Fruit fly (Drosophila melanogaster) whole organism, adult: ENCODE results near the gene CG7320.

Source experiments
- CG11617 ChIP-seq: fragments of 200-800 bp; sonication (Bioruptor generic); optimal IDR thresholded peaks from 2 replicates; lab custom pipeline; 2017; ENCODE audit warnings: mild to moderate bottlenecking, missing biosample characterization, missing genetic modification reagents, missing genetic modification characterization
- CG12768 ChIP-seq: fragments of 200-800 bp; sonication (Bioruptor generic); optimal IDR thresholded peaks from 2 replicates; lab custom pipeline; 2017; ENCODE audit warnings: missing biosample characterization, missing genetic modification characterization, mild to moderate bottlenecking, moderate library complexity, missing genetic modification reagents
- CG14711 ChIP-seq: fragments of 200-800 bp; sonication (Bioruptor generic); optimal IDR thresholded peaks from 2 replicates; lab custom pipeline; 2018; ENCODE audit warnings: missing biosample characterization, mild to moderate bottlenecking, missing genetic modification characterization, moderate library complexity
- CG1620 ChIP-seq: fragments of 200-800 bp; sonication (Bioruptor generic); optimal IDR thresholded peaks from 2 replicates; lab custom pipeline; 2016; ENCODE audit warnings: missing biosample characterization, missing genetic modification characterization
- CG5204 ChIP-seq: fragments of 200-800 bp; sonication (Bioruptor generic); optimal IDR thresholded peaks from 2 replicates; lab custom pipeline; 2016; ENCODE audit warnings: missing biosample characterization, missing genetic modification characterization
- CG7045 ChIP-seq: fragments of 200-800 bp; sonication (Bioruptor generic); optimal IDR thresholded peaks from 2 replicates; lab custom pipeline; 2017; ENCODE audit warnings: missing biosample characterization, mild to moderate bottlenecking, missing genetic modification characterization
- CG7101 ChIP-seq: fragments of 200-800 bp; sonication (Bioruptor generic); optimal IDR thresholded peaks from 2 replicates; lab custom pipeline; 2018; ENCODE audit warnings: missing biosample characterization, mild to moderate bottlenecking, missing genetic modification characterization, moderate library complexity
- Crg-1 ChIP-seq: fragments of 200-800 bp; sonication (Bioruptor generic); optimal IDR thresholded peaks from 2 replicates; lab custom pipeline; 2016; ENCODE audit warnings: missing biosample characterization, missing genetic modification characterization
- Hr96 ChIP-seq: fragments of 200-800 bp; sonication (Bioruptor generic); optimal IDR thresholded peaks from 2 replicates; lab custom pipeline; 2016; ENCODE audit warnings: missing biosample characterization, missing genetic modification characterization
- bab1 ChIP-seq: fragments of 200-800 bp; sonication (Bioruptor generic); optimal IDR thresholded peaks from 3 replicates; lab custom pipeline; 2019; ENCODE audit warnings: missing biosample characterization, mild to moderate bottlenecking, missing genetic modification characterization, moderate library complexity
- cnc ChIP-seq, 2 experiments: fragments of >200 bp; optimal IDR thresholded peaks; 2 replicates each; lab custom pipeline; 2017

dm6 chr3L:18231927-18232721 lies 30.8 kb downstream of the CG7320 start:
- TF ChIP-seq CG7101 (tag; lab: Kevin White, UChicago) (no peak), Hr96 (GFP tag; lab: Kevin White, UChicago) (no peak), bab1 (GFP tag; lab: Kevin White, UChicago) (no peak), CG11617 (no peak), cnc (optimal IDR thresholded peaks at IDR 0.05; lab: Kevin White, UChicago) (no peak), Crg-1 (GFP tag; lab: Kevin White, UChicago) (no peak), CG12768 (GFP tag; lab: Kevin White, UChicago) (no peak), CG1620 (GFP tag; lab: Kevin White, UChicago) (no peak), CG14711 (tag; lab: Kevin White, UChicago) (no peak), CG7045 (GFP tag; lab: Kevin White, UChicago) (no peak), CG5204 (GFP tag; lab: Kevin White, UChicago) (no peak)
